Fruit fly (Drosophila melanogaster) whole organism, prepupa: ENCODE measurements around the gene AOX1.

Experiments
- CG1621 ChIP-seq: fragments of 200-800 bp; sonication (Bioruptor generic); optimal IDR thresholded peaks from 3 replicates; lab custom pipeline; 2018; ENCODE audit warnings: missing biosample characterization, mild to moderate bottlenecking, missing genetic modification characterization
- CG8632 ChIP-seq: fragments of 200-800 bp; sonication (Bioruptor generic); optimal IDR thresholded peaks from 3 replicates; lab custom pipeline; 2016; ENCODE audit warnings: missing biosample characterization, missing genetic modification characterization
- Hr4 ChIP-seq: fragments of 200-800 bp; sonication (Bioruptor generic); optimal IDR thresholded peaks from 3 replicates; lab custom pipeline; 2016; ENCODE audit warnings: missing biosample characterization, missing genetic modification characterization
- esn ChIP-seq: fragments of 200-800 bp; sonication (Bioruptor generic); optimal IDR thresholded peaks from 2 replicates; lab custom pipeline; 2016; ENCODE audit warnings: missing biosample characterization, mild to moderate bottlenecking, missing genetic modification characterization, moderate library complexity

DNA sequence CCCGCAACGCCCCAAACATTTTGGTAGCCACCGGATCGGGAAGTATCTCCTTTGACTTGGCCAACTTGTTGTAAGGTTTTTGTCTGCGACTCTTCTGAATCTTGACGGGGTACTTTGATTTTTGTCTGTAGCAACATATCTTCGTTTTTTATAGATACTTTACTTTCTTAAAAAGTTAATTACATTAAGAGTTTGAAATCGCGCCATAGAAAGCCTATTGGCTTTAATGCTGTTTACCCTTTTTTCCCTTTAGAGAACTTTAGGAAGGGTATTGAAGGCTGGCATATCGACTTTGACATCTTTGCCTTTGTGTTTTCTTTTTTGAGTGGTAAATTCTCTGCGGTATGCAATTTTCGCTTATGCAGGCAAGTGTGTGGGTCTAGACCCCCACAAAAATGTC is 29.2 kb upstream of the AOX1 start:
- TF ChIP-seq esn = peak; percentile 72
- TF ChIP-seq CG8632 = no peak
- TF ChIP-seq CG1621 (tag; lab: Kevin White, UChicago) = no peak
- TF ChIP-seq Hr4 (GFP tag; lab: Kevin White, UChicago) = peak; percentile 82
